Fruit fly (Drosophila melanogaster) whole organism, embryonic: ENCODE results near the gene lectin-37Db.
A peak's percentile ranks its signal among the peaks of the same experiment; 100 is the strongest.

Experiments used
- BEAF-32 ChIP-seq: fragments of 200-800 bp; sonication (Bioruptor generic); optimal IDR thresholded peaks from 3 replicates; lab custom pipeline; 2017; ENCODE audit warnings: missing biosample characterization, missing genetic modification characterization, mild to moderate bottlenecking, moderate library complexity, missing genetic modification reagents
- CG11504 ChIP-seq: fragments of 200-800 bp; sonication (Bioruptor generic); optimal IDR thresholded peaks from 3 replicates; lab custom pipeline; 2019; ENCODE audit warnings: missing biosample characterization, mild to moderate bottlenecking, missing genetic modification characterization, moderate library complexity
- CG12155 ChIP-seq: fragments of 200-800 bp; sonication (Bioruptor generic); optimal IDR thresholded peaks from 3 replicates; lab custom pipeline; 2016; ENCODE audit warnings: missing biosample characterization, missing genetic modification characterization
- CG12391 ChIP-seq: fragments of 200-800 bp; sonication (Bioruptor generic); optimal IDR thresholded peaks from 3 replicates; lab custom pipeline; 2018; ENCODE audit warnings: missing biosample characterization, mild to moderate bottlenecking, missing genetic modification characterization, moderate library complexity
- CG12659 ChIP-seq: fragments of 200-800 bp; sonication (Bioruptor generic); optimal IDR thresholded peaks from 3 replicates; lab custom pipeline; 2017; ENCODE audit warnings: mild to moderate bottlenecking, missing biosample characterization, missing genetic modification reagents, missing genetic modification characterization
- CG12769 ChIP-seq: fragments of 200-800 bp; sonication (Bioruptor generic); optimal IDR thresholded peaks from 2 replicates; lab custom pipeline; 2019; ENCODE audit warnings: missing biosample characterization, mild to moderate bottlenecking, missing genetic modification characterization, moderate library complexity
- CG13894 ChIP-seq: fragments of 200-800 bp; sonication (Bioruptor generic); optimal IDR thresholded peaks from 3 replicates; lab custom pipeline; 2018; ENCODE audit warnings: missing biosample characterization, mild to moderate bottlenecking, missing genetic modification characterization, moderate library complexity
- CG14667 ChIP-seq: fragments of 200-800 bp; sonication (Bioruptor generic); IDR thresholded peaks from 2 replicates; pipeline ENCODE4 v1.3.6; 2022; ENCODE audit warnings: missing biosample characterization, missing genetic modification characterization
- CG15601 ChIP-seq: fragments of 200-800 bp; sonication (Bioruptor generic); optimal IDR thresholded peaks from 3 replicates; lab custom pipeline; 2019; ENCODE audit warnings: missing biosample characterization, mild to moderate bottlenecking, missing genetic modification characterization, moderate library complexity
- CG17612 ChIP-seq: fragments of 200-800 bp; sonication (Bioruptor generic); IDR thresholded peaks from 2 replicates; pipeline ENCODE4 v1.3.6; 2022; ENCODE audit warnings: missing biosample characterization, missing genetic modification characterization
- CG2202 ChIP-seq: fragments of 200-800 bp; sonication (Bioruptor generic); optimal IDR thresholded peaks from 2 replicates; lab custom pipeline; 2018; ENCODE audit warnings: missing biosample characterization, mild to moderate bottlenecking, missing genetic modification characterization
- CG31365 ChIP-seq: fragments of 200-800 bp; sonication (Bioruptor generic); optimal IDR thresholded peaks from 2 replicates; lab custom pipeline; 2018; ENCODE audit warnings: missing biosample characterization, mild to moderate bottlenecking, missing genetic modification characterization
- CG34224 ChIP-seq: fragments of 200-800 bp; sonication (Bioruptor generic); IDR thresholded peaks from 3 replicates; pipeline ENCODE4 v1.3.6; 2022; ENCODE audit warnings: missing biosample characterization, missing genetic modification characterization; ENCODE audit not compliant: partially characterized antibody
- CG42726 ChIP-seq: fragments of 200-800 bp; sonication (Bioruptor generic); IDR thresholded peaks from 2 replicates; pipeline ENCODE4 v1.3.6; 2022; ENCODE audit warnings: missing biosample characterization, missing genetic modification characterization; ENCODE audit not compliant: partially characterized antibody
- CG4360 ChIP-seq: fragments of 200-800 bp; sonication (Bioruptor generic); IDR thresholded peaks from 2 replicates; pipeline ENCODE4 v1.3.6; 2022; ENCODE audit warnings: missing biosample characterization, missing genetic modification characterization
- CG4707 ChIP-seq: fragments of 200-800 bp; sonication (Bioruptor generic); optimal IDR thresholded peaks from 2 replicates; lab custom pipeline; 2018; ENCODE audit warnings: missing biosample characterization, mild to moderate bottlenecking, missing genetic modification characterization, moderate library complexity
- CG4854 ChIP-seq: fragments of 200-800 bp; sonication (Bioruptor generic); optimal IDR thresholded peaks from 2 replicates; lab custom pipeline; 2016; ENCODE audit warnings: missing biosample characterization, missing genetic modification characterization, inconsistent platforms
- CG5953 ChIP-seq: fragments of 200-800 bp; sonication (Bioruptor generic); IDR thresholded peaks from 2 replicates; pipeline ENCODE4 v1.3.6; 2022; ENCODE audit warnings: missing biosample characterization, missing genetic modification characterization
- CG6683 ChIP-seq: fragments of 200-800 bp; sonication (Bioruptor generic); optimal IDR thresholded peaks from 2 replicates; lab custom pipeline; 2017; ENCODE audit warnings: missing biosample characterization, mild to moderate bottlenecking, missing genetic modification characterization, missing genetic modification reagents
- CG7357 ChIP-seq: fragments of 200-800 bp; sonication (Bioruptor generic); IDR thresholded peaks from 3 replicates; pipeline ENCODE4 v1.3.6; 2022; ENCODE audit warnings: missing biosample characterization, missing genetic modification characterization
- CG7928 ChIP-seq: fragments of 200-800 bp; sonication (Bioruptor generic); optimal IDR thresholded peaks from 2 replicates; lab custom pipeline; 2017; ENCODE audit warnings: missing biosample characterization, mild to moderate bottlenecking, missing genetic modification characterization
- CG7963 ChIP-seq: fragments of 200-800 bp; sonication (Bioruptor generic); IDR thresholded peaks from 3 replicates; pipeline ENCODE4 v1.3.6; 2022; ENCODE audit warnings: missing biosample characterization, missing genetic modification characterization; ENCODE audit not compliant: partially characterized antibody
- CG8388 ChIP-seq: fragments of 200-800 bp; sonication (Bioruptor generic); optimal IDR thresholded peaks from 2 replicates; lab custom pipeline; 2019; ENCODE audit warnings: missing biosample characterization, mild to moderate bottlenecking, missing genetic modification characterization, moderate library complexity
- CG8478 ChIP-seq: fragments of >200 bp; optimal IDR thresholded peaks from 2 replicates; lab custom pipeline; 2018
- D ChIP-seq, 2 experiments: fragments of 200-800 bp in 1 of 2; fragments of >200 bp in 1 of 2; sonication (Bioruptor generic) in 1 of 2; optimal IDR thresholded peaks; 2 replicates in 1 of 2; 3 replicates in 1 of 2; lab custom pipeline; 2017; ENCODE audit warnings: mild to moderate bottlenecking in 1 of 2, missing biosample characterization in 1 of 2, missing genetic modification characterization in 1 of 2, missing genetic modification reagents in 1 of 2
- E2f2 ChIP-seq: fragments of 200-800 bp; sonication (Bioruptor generic); IDR thresholded peaks from 2 replicates; pipeline ENCODE4 v1.3.6; 2022; ENCODE audit warnings: missing biosample characterization, missing genetic modification characterization
- Fer2 ChIP-seq: fragments of 200-800 bp; sonication (Bioruptor generic); optimal IDR thresholded peaks from 2 replicates; lab custom pipeline; 2018; ENCODE audit warnings: missing biosample characterization, mild to moderate bottlenecking, missing genetic modification characterization, moderate library complexity
- H15 ChIP-seq: fragments of 200-800 bp; sonication (Bioruptor generic); IDR thresholded peaks from 3 replicates; pipeline ENCODE4 v1.3.6; 2022; ENCODE audit warnings: missing biosample characterization, missing genetic modification characterization
- Lpt ChIP-seq: fragments of >200 bp; optimal IDR thresholded peaks from 2 replicates; lab custom pipeline; 2018; ENCODE audit warnings: missing biosample characterization, missing genetic modification characterization
- Myb ChIP-seq: fragments of 200-800 bp; sonication (Bioruptor generic); optimal IDR thresholded peaks from 2 replicates; lab custom pipeline; 2016; ENCODE audit warnings: missing biosample characterization, missing genetic modification characterization
- Oaz ChIP-seq: fragments of 200-800 bp; sonication (Bioruptor generic); IDR thresholded peaks from 2 replicates; pipeline ENCODE4 v1.3.6; 2022; ENCODE audit warnings: missing biosample characterization, missing genetic modification characterization
- PHDP ChIP-seq: fragments of 200-800 bp; sonication (Bioruptor generic); optimal IDR thresholded peaks from 3 replicates; lab custom pipeline; 2018; ENCODE audit warnings: missing biosample characterization, mild to moderate bottlenecking, missing genetic modification characterization, moderate library complexity
- Pdp1 ChIP-seq, 2 experiments: fragments of 200-800 bp; sonication (Bioruptor generic); optimal IDR thresholded peaks; 3 replicates each; lab custom pipeline; 2016; ENCODE audit warnings: missing biosample characterization in 2 of 2, missing genetic modification characterization in 2 of 2, mild to moderate bottlenecking in 1 of 2, moderate library complexity in 1 of 2
- Ravus ChIP-seq: fragments of 200-800 bp; sonication (Bioruptor generic); IDR thresholded peaks from 2 replicates; pipeline ENCODE4 v1.3.6; 2022; ENCODE audit warnings: missing biosample characterization, missing genetic modification characterization
- ato ChIP-seq: fragments of 200-800 bp; sonication (Bioruptor generic); IDR thresholded peaks from 2 replicates; pipeline ENCODE4 v1.3.6; 2022; ENCODE audit warnings: missing biosample characterization, missing genetic modification characterization; ENCODE audit not compliant: partially characterized antibody
- az2 ChIP-seq: fragments of 200-800 bp; sonication (Bioruptor generic); optimal IDR thresholded peaks from 3 replicates; lab custom pipeline; 2016; ENCODE audit warnings: missing biosample characterization, missing genetic modification characterization
- bab2 ChIP-seq: fragments of 200-800 bp; sonication (Bioruptor generic); optimal IDR thresholded peaks from 2 replicates; lab custom pipeline; 2016; ENCODE audit warnings: missing biosample characterization, missing genetic modification characterization
- chn ChIP-seq: fragments of 200-800 bp; sonication (Bioruptor generic); optimal IDR thresholded peaks from 2 replicates; lab custom pipeline; 2016; ENCODE audit warnings: missing biosample characterization, missing genetic modification characterization
- esg ChIP-seq: fragments of 200-800 bp; sonication (Bioruptor generic); conservative IDR thresholded peaks from 2 replicates; pipeline ENCODE4 v1.3.6; 2022; ENCODE audit warnings: missing biosample characterization, missing genetic modification characterization
- fd64A ChIP-seq: fragments of 200-800 bp; sonication (Bioruptor generic); optimal IDR thresholded peaks from 3 replicates; lab custom pipeline; 2018; ENCODE audit warnings: missing biosample characterization, mild to moderate bottlenecking, missing genetic modification characterization
- h ChIP-seq: fragments of >200 bp; optimal IDR thresholded peaks from 2 replicates; lab custom pipeline; 2017
- hkb ChIP-seq, 2 experiments: fragments of 200-800 bp in 1 of 2; fragments of >200 bp in 1 of 2; sonication (Bioruptor generic) in 1 of 2; IDR thresholded peaks in 1 of 2; optimal IDR thresholded peaks in 1 of 2; 2 replicates each; pipeline versions ENCODE4 v1.3.6 to Lab custom; 2017 to 2022; ENCODE audit warnings: missing biosample characterization in 1 of 2, missing genetic modification characterization in 1 of 2
- lab ChIP-seq: fragments of 200-800 bp; sonication (Bioruptor generic); optimal IDR thresholded peaks from 3 replicates; lab custom pipeline; 2017; ENCODE audit warnings: missing biosample characterization, missing genetic modification characterization, mild to moderate bottlenecking, moderate library complexity, missing genetic modification reagents
- lmd ChIP-seq: fragments of 200-800 bp; sonication (Bioruptor generic); IDR thresholded peaks from 2 replicates; pipeline ENCODE4 v1.3.6; 2022; ENCODE audit warnings: missing biosample characterization, missing genetic modification characterization
- nau ChIP-seq: fragments of 200-800 bp; sonication (Bioruptor generic); optimal IDR thresholded peaks from 3 replicates; lab custom pipeline; 2017; ENCODE audit warnings: missing biosample characterization, mild to moderate bottlenecking, missing genetic modification characterization, missing genetic modification reagents
- nmo ChIP-seq: fragments of 200-800 bp; sonication (Bioruptor generic); optimal IDR thresholded peaks from 2 replicates; lab custom pipeline; 2018; ENCODE audit warnings: missing biosample characterization, mild to moderate bottlenecking, missing genetic modification characterization, moderate library complexity
- sim ChIP-seq: fragments of 200-800 bp; sonication (Bioruptor generic); IDR thresholded peaks from 2 replicates; pipeline ENCODE4 v1.3.6; 2022; ENCODE audit warnings: missing biosample characterization, missing genetic modification characterization
- ssp ChIP-seq: fragments of 200-800 bp; sonication (Bioruptor generic); IDR thresholded peaks from 2 replicates; pipeline ENCODE4 v1.3.6; 2022; ENCODE audit warnings: missing biosample characterization, missing genetic modification characterization
- tin ChIP-seq: fragments of 200-800 bp; sonication (Bioruptor generic); optimal IDR thresholded peaks from 3 replicates; lab custom pipeline; 2016; ENCODE audit warnings: missing biosample characterization, missing genetic modification characterization
- zfh2 ChIP-seq: fragments of 200-800 bp; sonication (Bioruptor generic); optimal IDR thresholded peaks from 2 replicates; lab custom pipeline; 2016; ENCODE audit warnings: missing biosample characterization, missing genetic modification characterization

The lectin-37Db gene

dm6 chr2L:19373809-19374208 lies 45.1 kb upstream of the lectin-37Db start (continued):
- TF ChIP-seq ssp (GFP tag; lab: Robert Waterston, UW) (0 out of 2 replicates have a peak, but pooled peaks have one; percentile 6), Myb (GFP tag; lab: Kevin White, UChicago) (no peak), Lpt (no peak), Ravus (GFP tag; lab: Robert Waterston, UW) (no peak), tin (GFP tag; lab: Kevin White, UChicago) (no peak), CG8388 (GFP tag; lab: Kevin White, UChicago) (peak; percentile 48), fd64A (GFP tag; lab: Kevin White, UChicago) (no peak), CG4854 (no peak), lab (GFP tag; lab: Kevin White, UChicago) (peak; percentile 42), h (lab: Kevin White, UChicago) (no peak), CG7357 (no peak), CG7963 (GFP tag; lab: Robert Waterston, UW) (no peak), CG2202 (tag; lab: Kevin White, UChicago) (peak; percentile 7), lmd (GFP tag; lab: Robert Waterston, UW) (no peak), Fer2 (tag; lab: Kevin White, UChicago) (no peak), Oaz (GFP tag; lab: Robert Waterston, UW) (no peak), CG31365 (tag; lab: Kevin White, UChicago) (no peak), nau (GFP tag; lab: Kevin White, UChicago) (no peak), Pdp1 (GFP tag; optimal IDR thresholded peaks at IDR 0.05; lab: Kevin White, UChicago) (no peak), CG34224 (no peak), hkb (optimal IDR thresholded peaks at IDR 0.05; lab: Kevin White, UChicago) (no peak), hkb (GFP tag; IDR thresholded peaks at IDR 0.05; lab: Robert Waterston, UW) (no peak), sim (GFP tag; lab: Robert Waterston, UW) (no peak), esg (GFP tag; lab: Robert Waterston, UW) (no peak), CG11504 (tag; lab: Kevin White, UChicago) (peak; percentile 65), CG8478 (lab: Kevin White, UChicago) (no peak), D (optimal IDR thresholded peaks at IDR 0.05; lab: Kevin White, UChicago) (no peak), D (GFP tag; optimal IDR thresholded peaks at IDR 0.05; lab: Kevin White, UChicago) (peak; percentile 34), az2 (GFP tag; lab: Kevin White, UChicago) (peak; percentile 0), zfh2 (GFP tag; lab: Kevin White, UChicago) (no peak), nmo (GFP tag; lab: Kevin White, UChicago) (peak; percentile 55), PHDP (peak; percentile 44), CG12391 (tag; lab: Kevin White, UChicago) (peak; percentile 52), CG4707 (GFP tag; lab: Kevin White, UChicago) (no peak), E2f2 (GFP tag; lab: Robert Waterston, UW) (no peak), CG14667 (GFP tag; lab: Robert Waterston, UW) (no peak), CG42726 (no peak), BEAF-32 (GFP tag; lab: Kevin White, UChicago) (no peak), CG5953 (GFP tag; lab: Robert Waterston, UW) (no peak), CG4360 (GFP tag; lab: Robert Waterston, UW) (no peak), CG6683 (GFP tag; lab: Kevin White, UChicago) (no peak), CG12155 (GFP tag; lab: Kevin White, UChicago) (no peak), ato (no peak), CG17612 (GFP tag; lab: Robert Waterston, UW) (no peak), CG13894 (tag; lab: Kevin White, UChicago) (no peak), bab2 (GFP tag; lab: Kevin White, UChicago) (no peak), CG7928 (no peak), chn (GFP tag; lab: Kevin White, UChicago) (no peak), CG12659 (GFP tag; lab: Kevin White, UChicago) (no peak), H15 (GFP tag; lab: Robert Waterston, UW) (no peak), CG12769 (tag; lab: Kevin White, UChicago) (no peak), CG15601 (tag; lab: Kevin White, UChicago) (peak; percentile 59)
